Fruit fly (Drosophila melanogaster) whole organism, wandering third instar larva: ENCODE results near the gene alpha-Est9.

Source experiments
- Abd-B ChIP-seq: fragments of >200 bp; optimal IDR thresholded peaks from 2 replicates; lab custom pipeline; 2017; ENCODE audit warnings: missing biosample characterization, missing genetic modification characterization
- CG32264 ChIP-seq: fragments of 200-800 bp; sonication (Bioruptor generic); optimal IDR thresholded peaks from 2 replicates; lab custom pipeline; 2016; ENCODE audit warnings: missing biosample characterization, missing genetic modification characterization
- CG9705 ChIP-seq: fragments of 200-800 bp; sonication (Bioruptor generic); optimal IDR thresholded peaks from 2 replicates; lab custom pipeline; 2018; ENCODE audit warnings: missing biosample characterization, mild to moderate bottlenecking, missing genetic modification characterization
- CrebA ChIP-seq: fragments of 200-800 bp; sonication (Bioruptor generic); optimal IDR thresholded peaks from 2 replicates; lab custom pipeline; 2016; ENCODE audit warnings: missing biosample characterization, mild to moderate bottlenecking, missing genetic modification characterization, borderline replicate concordance
- Dfd ChIP-seq: fragments of >200 bp; optimal IDR thresholded peaks from 2 replicates; lab custom pipeline; 2017; ENCODE audit warnings: missing biosample characterization, missing genetic modification characterization
- Dif ChIP-seq: fragments of 200-275, 200-300 bp; sonication (Bioruptor generic); optimal IDR thresholded peaks from 2 replicates; lab custom pipeline; 2018; ENCODE audit warnings: missing biosample characterization, missing genetic modification characterization; ENCODE audit not compliant: partially characterized antibody
- GATAd ChIP-seq: sonication (Bioruptor generic); optimal IDR thresholded peaks from 2 replicates; lab custom pipeline; 2016; ENCODE audit warnings: missing biosample characterization, missing genetic modification characterization
- HLH106 ChIP-seq: fragments of 200-800 bp; optimal IDR thresholded peaks from 3 replicates; lab custom pipeline; 2019; ENCODE audit warnings: missing biosample characterization, mild to moderate bottlenecking, missing genetic modification characterization, moderate library complexity
- Hnf4 ChIP-seq: fragments of 200-800 bp; sonication (Bioruptor generic); optimal IDR thresholded peaks from 2 replicates; lab custom pipeline; 2016; ENCODE audit warnings: missing biosample characterization, mild to moderate bottlenecking, missing genetic modification characterization
- Hr78 ChIP-seq: fragments of >200 bp; optimal IDR thresholded peaks from 2 replicates; lab custom pipeline; 2017; ENCODE audit warnings: missing biosample characterization, missing genetic modification characterization
- Hr83 ChIP-seq: fragments of 200-300 bp; sonication (Bioruptor generic); optimal IDR thresholded peaks from 2 replicates; lab custom pipeline; 2016; ENCODE audit warnings: missing biosample characterization, mild to moderate bottlenecking, missing genetic modification characterization, moderate library complexity; ENCODE audit not compliant: poor library complexity, severe bottlenecking
- Jra ChIP-seq: sonication (Bioruptor generic); optimal IDR thresholded peaks from 2 replicates; lab custom pipeline; 2016; ENCODE audit warnings: missing biosample characterization, missing genetic modification characterization
- Mio ChIP-seq: sonication (Bioruptor generic); optimal IDR thresholded peaks from 2 replicates; lab custom pipeline; 2016; ENCODE audit warnings: missing biosample characterization, missing genetic modification characterization
- Myc ChIP-seq: fragments of >200 bp; optimal IDR thresholded peaks from 2 replicates; lab custom pipeline; 2017
- N ChIP-seq: fragments of >200 bp; optimal IDR thresholded peaks from 2 replicates; lab custom pipeline; 2018; ENCODE audit warnings: missing biosample characterization, missing external identifiers, missing genetic modification characterization
- OdsH ChIP-seq: fragments of 200-800 bp; sonication (Bioruptor generic); optimal IDR thresholded peaks from 2 replicates; lab custom pipeline; 2016; ENCODE audit warnings: missing biosample characterization, mild to moderate bottlenecking, missing genetic modification characterization
- Rel ChIP-seq, 2 experiments: fragments of 200-800 bp; sonication (Bioruptor generic) in 1 of 2; optimal IDR thresholded peaks; 2 replicates in 1 of 2; 3 replicates in 1 of 2; lab custom pipeline; 2016 to 2019; ENCODE audit warnings: mild to moderate bottlenecking in 2 of 2, missing biosample characterization in 2 of 2, missing genetic modification characterization in 2 of 2, moderate library complexity in 1 of 2
- Vsx2 ChIP-seq: fragments of 200-300, 225-300 bp; sonication (Bioruptor generic); optimal IDR thresholded peaks from 2 replicates; lab custom pipeline; 2018; ENCODE audit warnings: missing biosample characterization, missing genetic modification characterization; ENCODE audit not compliant: partially characterized antibody
- br ChIP-seq: fragments of 200-800 bp; sonication (Bioruptor generic); optimal IDR thresholded peaks from 2 replicates; lab custom pipeline; 2016; ENCODE audit warnings: missing biosample characterization, missing genetic modification characterization
- brk ChIP-seq: fragments of 200-800 bp; sonication (Bioruptor generic); optimal IDR thresholded peaks from 2 replicates; lab custom pipeline; 2016; ENCODE audit warnings: missing biosample characterization, mild to moderate bottlenecking, missing genetic modification characterization
- dl ChIP-seq, 2 experiments: fragments of 175-275, 200-275 bp in 1 of 2; fragments of 200-275 bp in 1 of 2; sonication (Bioruptor generic); optimal IDR thresholded peaks; lab custom pipeline; 2018; ENCODE audit warnings: mild to moderate bottlenecking in 2 of 2, missing biosample characterization in 2 of 2, missing genetic modification characterization in 2 of 2, moderate library complexity in 2 of 2; ENCODE audit not compliant: partially characterized antibody in 2 of 2, insufficient read depth in 1 of 2
- dmrt93B ChIP-seq: fragments of 200-800 bp; sonication (Bioruptor generic); optimal IDR thresholded peaks from 2 replicates; lab custom pipeline; 2018; ENCODE audit warnings: missing biosample characterization, mild to moderate bottlenecking, missing genetic modification characterization
- ey ChIP-seq: fragments of 200-800 bp; sonication (Bioruptor generic); optimal IDR thresholded peaks from 2 replicates; lab custom pipeline; 2016; ENCODE audit warnings: missing biosample characterization, missing genetic modification characterization
- foxo ChIP-seq, 2 experiments: fragments of 200-800 bp; sonication (Bioruptor generic); optimal IDR thresholded peaks; 2 replicates in 1 of 2; 3 replicates in 1 of 2; lab custom pipeline; 2016 to 2017; ENCODE audit warnings: missing biosample characterization in 2 of 2, missing genetic modification characterization in 2 of 2
- fru ChIP-seq: fragments of 200-800 bp; sonication (Bioruptor generic); optimal IDR thresholded peaks from 3 replicates; lab custom pipeline; 2016; ENCODE audit warnings: missing biosample characterization, mild to moderate bottlenecking, missing genetic modification characterization
- h ChIP-seq: fragments of 200-800 bp; sonication (Bioruptor generic); optimal IDR thresholded peaks from 3 replicates; lab custom pipeline; 2016; ENCODE audit warnings: missing biosample characterization, mild to moderate bottlenecking, missing genetic modification characterization
- jim ChIP-seq: fragments of 175-275, 200-325 bp; sonication (Bioruptor generic); optimal IDR thresholded peaks from 2 replicates; lab custom pipeline; 2016; ENCODE audit warnings: missing biosample characterization, mild to moderate bottlenecking, missing genetic modification characterization
- lola ChIP-seq: fragments of >200 bp; optimal IDR thresholded peaks from 2 replicates; lab custom pipeline; 2017; ENCODE audit warnings: missing biosample characterization, missing genetic modification characterization
- pan ChIP-seq: fragments of >200 bp; optimal IDR thresholded peaks from 2 replicates; lab custom pipeline; 2017
- psq ChIP-seq: fragments of 200-800 bp; sonication (Bioruptor generic); optimal IDR thresholded peaks from 3 replicates; lab custom pipeline; 2017; ENCODE audit warnings: missing biosample characterization, mild to moderate bottlenecking, missing genetic modification characterization, moderate library complexity
- rgr ChIP-seq: fragments of 200-800 bp; sonication (Bioruptor generic); optimal IDR thresholded peaks from 3 replicates; lab custom pipeline; 2016; ENCODE audit warnings: missing biosample characterization, mild to moderate bottlenecking, missing genetic modification characterization
- sage ChIP-seq: fragments of 200-800 bp; sonication (Bioruptor generic); optimal IDR thresholded peaks from 2 replicates; lab custom pipeline; 2016; ENCODE audit warnings: missing biosample characterization, mild to moderate bottlenecking, missing genetic modification characterization
- sv ChIP-seq: fragments of 200-800 bp; sonication (Bioruptor generic); optimal IDR thresholded peaks from 3 replicates; lab custom pipeline; 2016; ENCODE audit warnings: missing biosample characterization, missing genetic modification characterization
- tai ChIP-seq: sonication (Bioruptor generic); optimal IDR thresholded peaks from 2 replicates; lab custom pipeline; 2016; ENCODE audit warnings: missing biosample characterization, missing genetic modification characterization
- usp ChIP-seq: fragments of >200 bp; optimal IDR thresholded peaks from 2 replicates; lab custom pipeline; 2017; ENCODE audit warnings: missing biosample characterization, missing genetic modification characterization
- woc ChIP-seq: sonication (Bioruptor generic); optimal IDR thresholded peaks from 2 replicates; lab custom pipeline; 2016; ENCODE audit warnings: missing biosample characterization, mild to moderate bottlenecking, missing genetic modification characterization

Gene alpha-Est9

dm6 chr3R:7515599-7516069 lies 10.7 kb upstream of the alpha-Est9 start, which contains the start of gene alpha-Est8:
alpha-Est8 (minus strand) TSS chr3R:7515670.
- TF ChIP-seq Hr78 (GFP tag; lab: Kevin White, UChicago) (no peak), psq (GFP tag; lab: Kevin White, UChicago) (no peak), ey (GFP tag; lab: Kevin White, UChicago) (no peak), Dif (peak; percentile 16), h (peak; percentile 17), Rel (GFP tag; optimal IDR thresholded peaks at IDR 0.05; lab: Kevin White, UChicago) (no peak), Rel (tag; optimal IDR thresholded peaks at IDR 0.05; lab: Kevin White, UChicago) (peak; percentile 38), foxo (GFP tag; optimal IDR thresholded peaks at IDR 0.05; lab: Kevin White, UChicago) (no peak), CrebA (GFP tag; lab: Kevin White, UChicago) (peak; percentile 38)

dm6 chr3R:7514232-7514863 lies 9.4 kb upstream of the alpha-Est9 start:
- TF ChIP-seq GATAd (GFP tag; lab: Kevin White, UChicago) (no peak), Dif (no peak), tai (GFP tag; lab: Kevin White, UChicago) (no peak), Hnf4 (GFP tag; lab: Kevin White, UChicago) (peak; percentile 15), dl (GFP tag; optimal IDR thresholded peaks at IDR 0.05; lab: Kevin White, UChicago; ENCODE audit: insufficient read depth in 1 of 2, partially characterized antibody in 2 of 2) (no peak)
- TF ChIP-seq, all 38 proteins: peak for 1

- peak; percentile 38 for TF ChIP-seq Abd-B (GFP tag; lab: Kevin White, UChicago)
- TF ChIP-seq Dif = peak; percentile 36
- TF ChIP-seq Myc (lab: Kevin White, UChicago) = peak; percentile 86
- no peak for TF ChIP-seq tai (GFP tag; lab: Kevin White, UChicago)
- peak; percentile 52 for TF ChIP-seq Vsx2 (GFP tag; lab: Kevin White, UChicago)
- TF ChIP-seq lola = peak; percentile 86
- TF ChIP-seq Dfd = no peak
- peak; percentile 69 for TF ChIP-seq N (GFP tag; lab: Kevin White, UChicago)
- no peak for TF ChIP-seq GATAd (GFP tag; lab: Kevin White, UChicago)
- TF ChIP-seq Hnf4 (GFP tag; lab: Kevin White, UChicago) = no peak
- TF ChIP-seq psq (GFP tag; lab: Kevin White, UChicago) = no peak
- TF ChIP-seq, all 38 proteins: peak for 6
These were observed 3.4 kb upstream of the alpha-Est9 start for dm6 chr3R:7508198-7508837.

dm6 chr3R:7506314-7506988 lies 1.6 kb upstream of the alpha-Est9 start:
- TF ChIP-seq OdsH (GFP tag; lab: Kevin White, UChicago) = peak; percentile 57
- TF ChIP-seq CrebA (GFP tag; lab: Kevin White, UChicago) = no peak
- TF ChIP-seq fru (GFP tag; lab: Kevin White, UChicago) = peak; percentile 47
- TF ChIP-seq brk (GFP tag; lab: Kevin White, UChicago) = no peak
- peak; percentile 45 for TF ChIP-seq ey (GFP tag; lab: Kevin White, UChicago)
- TF ChIP-seq lola = no peak
- TF ChIP-seq pan (lab: Kevin White, UChicago) = no peak
- no peak for TF ChIP-seq Dfd
- TF ChIP-seq usp (GFP tag; lab: Kevin White, UChicago) = no peak
- TF ChIP-seq HLH106 (tag; lab: Kevin White, UChicago) = peak; percentile 50
- peak; percentile 63 for TF ChIP-seq h
- no peak for TF ChIP-seq Abd-B (GFP tag; lab: Kevin White, UChicago)
- no peak for TF ChIP-seq CG9705
- no peak for TF ChIP-seq GATAd (GFP tag; lab: Kevin White, UChicago)
- no peak for TF ChIP-seq Dif
- no peak for TF ChIP-seq dl (GFP tag; optimal IDR thresholded peaks at IDR 0.05; lab: Kevin White, UChicago; ENCODE audit: insufficient read depth in 1 of 2, partially characterized antibody in 2 of 2)
- no peak for TF ChIP-seq Rel (GFP tag; optimal IDR thresholded peaks at IDR 0.05; lab: Kevin White, UChicago)
- TF ChIP-seq Rel (tag; optimal IDR thresholded peaks at IDR 0.05; lab: Kevin White, UChicago) = no peak
- peak in 1 of 2 experiments; percentile 60 for TF ChIP-seq foxo (GFP tag; optimal IDR thresholded peaks at IDR 0.05; lab: Kevin White, UChicago)
- TF ChIP-seq psq (GFP tag; lab: Kevin White, UChicago) = peak; percentile 11
- no peak for TF ChIP-seq tai (GFP tag; lab: Kevin White, UChicago)
- TF ChIP-seq jim = no peak
- TF ChIP-seq sv (GFP tag; lab: Kevin White, UChicago) = peak; percentile 83
- TF ChIP-seq Myc (lab: Kevin White, UChicago) = no peak
- no peak for TF ChIP-seq woc (GFP tag; lab: Kevin White, UChicago)
- no peak for TF ChIP-seq Vsx2 (GFP tag; lab: Kevin White, UChicago)
- peak; percentile 55 for TF ChIP-seq rgr (GFP tag; lab: Kevin White, UChicago)
- no peak for TF ChIP-seq dmrt93B
- TF ChIP-seq Jra = no peak
- TF ChIP-seq Hnf4 (GFP tag; lab: Kevin White, UChicago) = peak; percentile 35
- no peak for TF ChIP-seq CG32264 (GFP tag; lab: Kevin White, UChicago)
- TF ChIP-seq sage = no peak
- no peak for TF ChIP-seq Mio (GFP tag; lab: Kevin White, UChicago)
- TF ChIP-seq N (GFP tag; lab: Kevin White, UChicago) = no peak
- TF ChIP-seq Hr83 (GFP tag; lab: Kevin White, UChicago) = no peak
- TF ChIP-seq br = peak; percentile 10
